Worm (Caenorhabditis elegans) whole organism, L2 larva: Measurements from ENCODE around the gene brp-1.

ENCODE experiments used
- C34F6.9 ChIP-seq: fragments of 150-350 bp; optimal IDR thresholded peaks from 2 replicates; lab custom pipeline; 2014; ENCODE audit warnings: missing biosample characterization, missing genetic modification characterization
- F13H6.1 ChIP-seq: sonication (generic microtip); optimal IDR thresholded peaks from 2 replicates; lab custom pipeline; 2016; ENCODE audit warnings: missing genetic modification characterization, missing compliant biosample characterization
- R02D3.7 ChIP-seq: fragments of 150-350 bp; optimal IDR thresholded peaks from 2 replicates; lab custom pipeline; 2014; ENCODE audit warnings: missing biosample characterization, missing genetic modification characterization
- Y55F3AM.14 ChIP-seq: fragments of 200-800 bp; sonication (Bioruptor generic); optimal IDR thresholded peaks from 2 replicates; lab custom pipeline; 2018; ENCODE audit warnings: mild to moderate bottlenecking, missing genetic modification characterization, missing compliant biosample characterization
- ZK546.5 ChIP-seq: sonication (generic microtip); optimal IDR thresholded peaks from 2 replicates; lab custom pipeline; 2017; ENCODE audit warnings: missing biosample characterization, missing genetic modification characterization
- alr-1 ChIP-seq: fragments of 150-350 bp; optimal IDR thresholded peaks from 2 replicates; lab custom pipeline; 2014; ENCODE audit warnings: missing biosample characterization, missing genetic modification characterization
- aly-2 ChIP-seq: fragments of 150-350 bp; optimal IDR thresholded peaks from 2 replicates; lab custom pipeline; 2014; ENCODE audit warnings: missing biosample characterization, missing genetic modification characterization
- ama-1 ChIP-seq: fragments of 150-350 bp; optimal IDR thresholded peaks from 2 replicates; lab custom pipeline; 2018; ENCODE audit warnings: inconsistent platforms
- blmp-1 ChIP-seq: sonication (generic microtip); optimal IDR thresholded peaks from 2 replicates; lab custom pipeline; 2017; ENCODE audit warnings: missing genetic modification characterization, mild to moderate bottlenecking, missing compliant biosample characterization, antibody characterized with exemption, moderate library complexity; ENCODE audit not compliant: insufficient read depth
- ceh-16 ChIP-seq: fragments of 150-350 bp; optimal IDR thresholded peaks from 2 replicates; lab custom pipeline; 2014; ENCODE audit warnings: missing biosample characterization, missing genetic modification characterization
- ceh-82 ChIP-seq: fragments of 150-350 bp; optimal IDR thresholded peaks from 2 replicates; lab custom pipeline; 2014; ENCODE audit warnings: missing biosample characterization, missing genetic modification characterization
- crh-2 ChIP-seq: sonication (generic microtip); optimal IDR thresholded peaks from 2 replicates; lab custom pipeline; 2017; ENCODE audit warnings: missing biosample characterization, missing genetic modification characterization
- dmd-4 ChIP-seq: sonication (generic microtip); optimal IDR thresholded peaks from 2 replicates; lab custom pipeline; 2017; ENCODE audit warnings: missing biosample characterization, missing genetic modification characterization
- egl-27 ChIP-seq: sonication (generic microtip); optimal IDR thresholded peaks from 3 replicates; lab custom pipeline; 2017; ENCODE audit warnings: missing biosample characterization, missing genetic modification reagents, missing genetic modification characterization
- elt-1 ChIP-seq: fragments of 150-350 bp; optimal IDR thresholded peaks from 2 replicates; lab custom pipeline; 2014; ENCODE audit warnings: missing biosample characterization, missing genetic modification characterization
- elt-3 ChIP-seq: sonication (generic microtip); optimal IDR thresholded peaks from 2 replicates; lab custom pipeline; 2017; ENCODE audit warnings: missing biosample characterization, missing genetic modification characterization
- fos-1 ChIP-seq: fragments of 150-350 bp; optimal IDR thresholded peaks from 2 replicates; lab custom pipeline; 2014; ENCODE audit warnings: missing biosample characterization, missing genetic modification characterization
- gmeb-1 ChIP-seq: fragments of 150-350 bp; optimal IDR thresholded peaks from 2 replicates; lab custom pipeline; 2014; ENCODE audit warnings: missing biosample characterization, missing genetic modification characterization
- lin-11 ChIP-seq: fragments of 150-350 bp; sonication (generic microtip); optimal IDR thresholded peaks from 2 replicates; lab custom pipeline; 2014; ENCODE audit warnings: missing biosample characterization, missing genetic modification characterization, inconsistent platforms, mixed read lengths
- lin-13 ChIP-seq: fragments of 150-350 bp; optimal IDR thresholded peaks from 2 replicates; lab custom pipeline; 2014; ENCODE audit warnings: missing biosample characterization, missing genetic modification reagents, missing genetic modification characterization
- lin-39 ChIP-seq: fragments of 150-350 bp; optimal IDR thresholded peaks from 2 replicates; lab custom pipeline; 2014; ENCODE audit warnings: missing biosample characterization, missing genetic modification reagents, missing genetic modification characterization
- lsy-2 ChIP-seq, 2 experiments: fragments of 150-350 bp in 1 of 2; sonication (generic microtip) in 1 of 2; optimal IDR thresholded peaks; 2 replicates each; lab custom pipeline; 2014 to 2017; ENCODE audit warnings: missing biosample characterization in 2 of 2, missing genetic modification characterization in 2 of 2
- mab-5 ChIP-seq: fragments of 150-350 bp; optimal IDR thresholded peaks from 2 replicates; lab custom pipeline; 2014; ENCODE audit warnings: missing biosample characterization, missing genetic modification characterization
- mbf-1 ChIP-seq: sonication (generic microtip); optimal IDR thresholded peaks from 2 replicates; lab custom pipeline; 2017; ENCODE audit warnings: missing biosample characterization, missing genetic modification characterization
- mdl-1 ChIP-seq, 2 experiments: fragments of 150-350 bp in 1 of 2; sonication (generic microtip) in 1 of 2; optimal IDR thresholded peaks; 2 replicates each; lab custom pipeline; 2017; ENCODE audit warnings: missing biosample characterization in 2 of 2, missing genetic modification characterization in 2 of 2
- nhr-10 ChIP-seq: sonication (generic microtip); optimal IDR thresholded peaks from 2 replicates; lab custom pipeline; 2017; ENCODE audit warnings: missing biosample characterization, missing genetic modification characterization
- nhr-11 ChIP-seq: fragments of 150-350 bp; optimal IDR thresholded peaks from 2 replicates; lab custom pipeline; 2014; ENCODE audit warnings: missing biosample characterization, missing genetic modification characterization
- nhr-12 ChIP-seq: fragments of 150-350 bp; optimal IDR thresholded peaks from 2 replicates; lab custom pipeline; 2014; ENCODE audit warnings: missing biosample characterization, missing genetic modification characterization
- nhr-129 ChIP-seq: fragments of 150-350 bp; optimal IDR thresholded peaks from 2 replicates; lab custom pipeline; 2014; ENCODE audit warnings: missing biosample characterization, missing genetic modification characterization
- nhr-21 ChIP-seq: fragments of 150-350 bp; optimal IDR thresholded peaks from 2 replicates; lab custom pipeline; 2014; ENCODE audit warnings: missing biosample characterization, missing genetic modification characterization
- nhr-23 ChIP-seq: fragments of 150-350 bp; optimal IDR thresholded peaks from 2 replicates; lab custom pipeline; 2014; ENCODE audit warnings: missing biosample characterization, missing genetic modification reagents, missing genetic modification characterization
- nhr-237 ChIP-seq: fragments of 150-350 bp; optimal IDR thresholded peaks from 2 replicates; lab custom pipeline; 2014; ENCODE audit warnings: missing biosample characterization, missing genetic modification characterization
- nhr-25 ChIP-seq: fragments of 150-350 bp; sonication (generic microtip); optimal IDR thresholded peaks from 3 replicates; lab custom pipeline; 2014; ENCODE audit warnings: missing biosample characterization, missing genetic modification characterization
- nhr-6 ChIP-seq: fragments of 150-350 bp; optimal IDR thresholded peaks from 2 replicates; lab custom pipeline; 2014; ENCODE audit warnings: missing biosample characterization, missing genetic modification characterization
- nhr-77 ChIP-seq: fragments of 150-350 bp; optimal IDR thresholded peaks from 2 replicates; lab custom pipeline; 2014; ENCODE audit warnings: missing biosample characterization, missing genetic modification characterization
- peb-1 ChIP-seq: fragments of 150-350 bp; optimal IDR thresholded peaks from 2 replicates; lab custom pipeline; 2014; ENCODE audit warnings: missing biosample characterization, missing genetic modification characterization
- sem-4 ChIP-seq: fragments of 150-350 bp; optimal IDR thresholded peaks from 2 replicates; lab custom pipeline; 2014; ENCODE audit warnings: missing biosample characterization, missing genetic modification reagents, missing genetic modification characterization
- skn-1 ChIP-seq: sonication (generic microtip); optimal IDR thresholded peaks from 2 replicates; lab custom pipeline; 2017; ENCODE audit warnings: missing biosample characterization, missing genetic modification characterization
- sma-3 ChIP-seq: sonication (generic microtip); optimal IDR thresholded peaks from 2 replicates; lab custom pipeline; 2016; ENCODE audit warnings: missing genetic modification reagents, missing genetic modification characterization, missing compliant biosample characterization
- sma-9 ChIP-seq, 2 experiments: fragments of 150-350 bp in 1 of 2; sonication (generic microtip) in 1 of 2; optimal IDR thresholded peaks; 2 replicates each; lab custom pipeline; 2014 to 2016; ENCODE audit warnings: missing genetic modification characterization in 2 of 2, mild to moderate bottlenecking in 1 of 2, missing biosample characterization in 1 of 2, missing compliant biosample characterization in 1 of 2, missing genetic modification reagents in 1 of 2, moderate library complexity in 1 of 2
- snpc-4 ChIP-seq: fragments of 150-350 bp; optimal IDR thresholded peaks from 2 replicates; lab custom pipeline; 2014; ENCODE audit warnings: missing biosample characterization, missing genetic modification characterization
- unc-39 ChIP-seq: fragments of 150-350 bp; optimal IDR thresholded peaks from 2 replicates; lab custom pipeline; 2014; ENCODE audit warnings: missing biosample characterization, missing genetic modification characterization
- unc-55 ChIP-seq: fragments of 150-350 bp; sonication (generic microtip); optimal IDR thresholded peaks from 3 replicates; lab custom pipeline; 2014; ENCODE audit warnings: missing biosample characterization, missing genetic modification reagents, missing genetic modification characterization
- unc-62 ChIP-seq: fragments of 150-350 bp; optimal IDR thresholded peaks from 2 replicates; lab custom pipeline; 2014; ENCODE audit warnings: missing biosample characterization, missing genetic modification reagents, missing genetic modification characterization
- zag-1 ChIP-seq: fragments of 150-350 bp; optimal IDR thresholded peaks from 2 replicates; lab custom pipeline; 2014; ENCODE audit warnings: missing biosample characterization, missing genetic modification characterization
- ztf-1 ChIP-seq: fragments of 200-800 bp; sonication (Bioruptor generic); conservative IDR thresholded peaks from 2 replicates; pipeline ENCODE4 v1.3.6; 2022; ENCODE audit warnings: missing genetic modification characterization, missing compliant biosample characterization
- ztf-11 ChIP-seq: sonication (generic microtip); optimal IDR thresholded peaks from 2 replicates; lab custom pipeline; 2017; ENCODE audit warnings: missing biosample characterization, missing genetic modification characterization
- ztf-4 ChIP-seq: fragments of 150-350 bp; optimal IDR thresholded peaks from 2 replicates; lab custom pipeline; 2014; ENCODE audit warnings: missing biosample characterization, missing genetic modification characterization

Gene brp-1

ce11 chrIII:12058429-12058828 is 38.1 kb downstream of the brp-1 start, which contains the start of gene arx-3:
Gene arx-3, minus strand, starts transcription at chrIII:12058458.
- no peak for TF ChIP-seq dmd-4
- TF ChIP-seq F13H6.1 (tag; lab: Kevin White, UChicago) = no peak
- TF ChIP-seq nhr-12 (tag; lab: Kevin White, UChicago) = no peak
- TF ChIP-seq nhr-23 (tag; lab: Kevin White, UChicago) = no peak
- no peak for TF ChIP-seq lin-39
- TF ChIP-seq sma-3 (GFP tag; lab: Kevin White, UChicago) = no peak
- TF ChIP-seq sma-9 (GFP tag; optimal IDR thresholded peaks at IDR 0.05; lab: Kevin White, UChicago) = no peak
- no peak for TF ChIP-seq sma-9 (tag; optimal IDR thresholded peaks at IDR 0.05; lab: Kevin White, UChicago)
- no peak for TF ChIP-seq nhr-129 (tag; lab: Kevin White, UChicago)
- TF ChIP-seq nhr-25 (tag; lab: Kevin White, UChicago) = peak; percentile 41
- no peak for TF ChIP-seq ztf-4 (tag; lab: Kevin White, UChicago)
- no peak for TF ChIP-seq zag-1 (tag; lab: Kevin White, UChicago)
- no peak for TF ChIP-seq ztf-11
- no peak for TF ChIP-seq blmp-1 (tag; lab: Kevin White, UChicago)
- TF ChIP-seq snpc-4 = no peak
- TF ChIP-seq C34F6.9 (tag; lab: Kevin White, UChicago) = peak; percentile 52
- no peak for TF ChIP-seq skn-1 (tag; lab: Kevin White, UChicago)
- TF ChIP-seq ama-1 = no peak
- no peak for TF ChIP-seq peb-1 (tag; lab: Kevin White, UChicago)
- no peak for TF ChIP-seq lin-11 (tag; lab: Kevin White, UChicago)
- TF ChIP-seq unc-39 (tag; lab: Kevin White, UChicago) = no peak
- no peak for TF ChIP-seq nhr-237
- no peak for TF ChIP-seq elt-3 (tag; lab: Kevin White, UChicago)
- no peak for TF ChIP-seq ZK546.5
- no peak for TF ChIP-seq unc-62
- TF ChIP-seq egl-27 (tag; lab: Kevin White, UChicago) = no peak
- TF ChIP-seq ceh-82 (tag; lab: Kevin White, UChicago) = no peak
- peak; percentile 35 for TF ChIP-seq sem-4 (tag; lab: Kevin White, UChicago)
- TF ChIP-seq nhr-10 = no peak
- no peak for TF ChIP-seq mbf-1 (tag; lab: Kevin White, UChicago)
- no peak for TF ChIP-seq elt-1 (tag; lab: Kevin White, UChicago)
- no peak for TF ChIP-seq mdl-1 (tag; optimal IDR thresholded peaks at IDR 0.05; lab: Kevin White, UChicago)
- peak; percentile 53 to 57 for TF ChIP-seq lsy-2 (tag; optimal IDR thresholded peaks at IDR 0.05; lab: Kevin White, UChicago)
- TF ChIP-seq nhr-11 (tag; lab: Kevin White, UChicago) = no peak
- TF ChIP-seq nhr-77 (tag; lab: Kevin White, UChicago) = no peak
- peak; percentile 58 for TF ChIP-seq unc-55 (GFP tag; lab: Kevin White, UChicago)
- TF ChIP-seq nhr-21 (tag; lab: Kevin White, UChicago) = no peak
- TF ChIP-seq crh-2 (tag; lab: Kevin White, UChicago) = peak; percentile 30
- TF ChIP-seq lin-13 (GFP tag; lab: Kevin White, UChicago) = peak; percentile 10
- no peak for TF ChIP-seq alr-1
- peak; percentile 31 for TF ChIP-seq mab-5 (tag; lab: Kevin White, UChicago)
- no peak for TF ChIP-seq R02D3.7 (tag; lab: Kevin White, UChicago)
- TF ChIP-seq gmeb-1 (tag; lab: Kevin White, UChicago) = peak; percentile 42
- TF ChIP-seq fos-1 (tag; lab: Kevin White, UChicago) = peak; percentile 13
- TF ChIP-seq nhr-6 (tag; lab: Kevin White, UChicago) = no peak
- no peak for TF ChIP-seq ztf-1 (GFP tag; lab: Robert Waterston, UW)
- TF ChIP-seq Y55F3AM.14 (GFP tag; lab: Kevin White, UChicago) = no peak
- no peak for TF ChIP-seq aly-2
- no peak for TF ChIP-seq ceh-16
- TF ChIP-seq, all 48 proteins: peak for 10
